Worm (Caenorhabditis elegans): ENCODE measurements around the gene dnj-11.

The dnj-11 gene

DNA sequence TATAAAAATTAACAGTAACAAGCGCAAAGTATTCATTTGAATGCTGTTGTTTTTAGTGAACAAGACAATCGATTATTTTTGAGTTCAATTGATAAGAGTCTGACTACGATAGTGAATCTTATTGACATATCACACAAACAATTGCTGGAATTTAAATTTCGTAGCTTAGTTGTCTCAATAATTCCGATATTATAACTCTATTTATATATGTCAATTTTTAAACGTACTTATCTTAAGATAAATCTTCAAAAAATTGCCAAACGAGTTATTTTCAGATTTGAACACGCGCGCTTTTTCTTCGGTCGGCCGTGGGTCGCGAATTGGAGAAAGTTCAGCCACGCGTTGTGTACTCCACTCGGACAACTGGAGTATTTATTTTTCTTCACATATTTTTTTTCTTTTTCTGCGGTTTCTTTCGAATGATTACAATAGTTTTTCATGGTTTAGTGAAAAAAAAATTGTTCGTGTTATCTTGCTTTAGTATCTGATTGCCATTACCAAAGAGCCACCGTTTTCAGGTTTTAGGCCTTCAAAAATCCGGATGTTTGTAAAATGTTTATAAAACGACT is 46.1 kb downstream of the dnj-11 start, which contains the start of the genes cest-5.1 and C01B10.9 (continued):
- peak; percentile 3 for TF ChIP-seq nhr-11 (tag; optimal IDR thresholded peaks at IDR 0.05)
- no peak for TF ChIP-seq ama-1 (optimal IDR thresholded peaks at IDR 0.05)
- TF ChIP-seq mab-9 (GFP tag; IDR thresholded peaks at IDR 0.05): peak; percentile 67; the same call in 1 of the 2 replicates
- peak; percentile 81 for TF ChIP-seq fkh-8 (tag; optimal IDR thresholded peaks at IDR 0.05)
- peak; percentile 88 for TF ChIP-seq dsc-1 (tag; optimal IDR thresholded peaks at IDR 0.05)
- TF ChIP-seq snu-23 (GFP tag; optimal IDR thresholded peaks at IDR 0.05): peak; percentile 85
- TF ChIP-seq ceh-8 (GFP tag; optimal IDR thresholded peaks at IDR 0.05): no peak
- peak; percentile 34 for TF ChIP-seq Y116A8C.19 (tag; optimal IDR thresholded peaks at IDR 0.05; ENCODE audit: borderline replicate concordance)
- TF ChIP-seq efl-3 (GFP tag; optimal IDR thresholded peaks at IDR 0.05): no peak
- peak; percentile 28 for TF ChIP-seq hlh-4 (tag; optimal IDR thresholded peaks at IDR 0.05)
- peak; percentile 36 for TF ChIP-seq nhr-77 (tag; optimal IDR thresholded peaks at IDR 0.05)

ce11 chrIV:6634789-6635188 is 49.1 kb downstream of the dnj-11 start, which contains the start of gene metl-13:
TSS of gene metl-13 (plus strand) at chrIV:6635089.
- no peak for TF ChIP-seq nhr-85 (tag)
- TF ChIP-seq vab-15 (tag; optimal IDR thresholded peaks at IDR 0.05): no peak
- TF ChIP-seq sptf-1 (tag; optimal IDR thresholded peaks at IDR 0.05): no peak
- no peak for TF ChIP-seq unc-30 (tag; optimal IDR thresholded peaks at IDR 0.05)
- no peak for TF ChIP-seq xbp-1 (tag; optimal IDR thresholded peaks at IDR 0.05)
